Worm (Caenorhabditis elegans) whole organism, mixed stage, embryonic: ENCODE data around the gene R05G9.1.

Experiments used
- blmp-1 ChIP-seq: fragments of 150-350 bp; optimal IDR thresholded peaks from 2 replicates; lab custom pipeline; 2014; ENCODE audit warnings: missing biosample characterization, missing genetic modification characterization
- ham-2 ChIP-seq: fragments of 200-800 bp; sonication (Bioruptor generic); optimal IDR thresholded peaks from 2 replicates; lab custom pipeline; 2018; ENCODE audit warnings: mild to moderate bottlenecking, missing genetic modification characterization, missing compliant biosample characterization
- nhr-12 ChIP-seq: fragments of 150-350 bp; optimal IDR thresholded peaks from 2 replicates; lab custom pipeline; 2014; ENCODE audit warnings: missing biosample characterization, missing genetic modification characterization
- nhr-76 ChIP-seq: sonication (generic microtip); optimal IDR thresholded peaks from 2 replicates; lab custom pipeline; 2017; ENCODE audit warnings: missing biosample characterization, missing genetic modification characterization
- snpc-4 ChIP-seq: fragments of 150-350 bp; optimal IDR thresholded peaks from 2 replicates; lab custom pipeline; 2014; ENCODE audit warnings: missing biosample characterization, missing genetic modification characterization
- zip-8 ChIP-seq: fragments of 150-350 bp; optimal IDR thresholded peaks from 2 replicates; lab custom pipeline; 2014; ENCODE audit warnings: missing biosample characterization, missing genetic modification characterization
- ztf-11 ChIP-seq: fragments of 150-350 bp; optimal IDR thresholded peaks from 2 replicates; lab custom pipeline; 2014; ENCODE audit warnings: missing biosample characterization, missing genetic modification characterization

ce11 chrII:6498609-6499008 is 4.4 kb upstream of the R05G9.1 start:
- TF ChIP-seq nhr-12 (tag; lab: Kevin White, UChicago) (no peak), ham-2 (GFP tag; lab: Kevin White, UChicago) (no peak), snpc-4 (tag; lab: Kevin White, UChicago) (no peak), ztf-11 (tag; lab: Kevin White, UChicago) (no peak), nhr-76 (tag; lab: Kevin White, UChicago) (no peak), zip-8 (no peak), blmp-1 (tag; lab: Kevin White, UChicago) (no peak)
